Worm (Caenorhabditis elegans): ENCODE results near the gene W07G4.7.

W07G4.7 gene

DNA sequence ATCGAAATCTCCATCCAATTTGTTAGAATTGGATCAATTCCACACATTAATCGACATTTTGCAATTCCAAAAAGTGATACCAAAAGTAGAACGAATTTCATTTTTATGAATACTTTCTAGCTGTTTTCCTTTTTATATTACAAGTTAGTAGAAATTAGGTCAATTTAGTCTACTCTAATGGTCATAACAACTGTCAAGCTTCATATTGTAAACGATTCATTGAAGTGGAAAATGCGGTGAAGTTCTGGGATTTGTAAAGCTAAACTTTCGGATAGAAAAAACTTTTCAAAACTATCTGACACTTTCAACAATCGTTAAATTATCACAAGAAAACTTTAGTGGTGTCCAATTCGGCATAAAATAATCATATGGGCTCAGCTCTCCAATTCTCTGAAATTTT, at the start of gene W07G4.7:
Gene W07G4.7, minus strand, starts transcription at position 101 of the 400 bp plus-strand sequence.
- TF ChIP-seq elt-3 (tag; optimal IDR thresholded peaks at IDR 0.05), result no peak
- no peak for TF ChIP-seq unc-98 (GFP tag; IDR thresholded peaks at IDR 0.05)
- TF ChIP-seq unc-86 (tag; optimal IDR thresholded peaks at IDR 0.05), result no peak
- no peak for TF ChIP-seq tlp-1 (tag; optimal IDR thresholded peaks at IDR 0.05)
- TF ChIP-seq lin-14 (GFP tag; optimal IDR thresholded peaks at IDR 0.05), result no peak
- TF ChIP-seq dpl-1 (GFP tag; optimal IDR thresholded peaks at IDR 0.05), result no peak

DNA sequence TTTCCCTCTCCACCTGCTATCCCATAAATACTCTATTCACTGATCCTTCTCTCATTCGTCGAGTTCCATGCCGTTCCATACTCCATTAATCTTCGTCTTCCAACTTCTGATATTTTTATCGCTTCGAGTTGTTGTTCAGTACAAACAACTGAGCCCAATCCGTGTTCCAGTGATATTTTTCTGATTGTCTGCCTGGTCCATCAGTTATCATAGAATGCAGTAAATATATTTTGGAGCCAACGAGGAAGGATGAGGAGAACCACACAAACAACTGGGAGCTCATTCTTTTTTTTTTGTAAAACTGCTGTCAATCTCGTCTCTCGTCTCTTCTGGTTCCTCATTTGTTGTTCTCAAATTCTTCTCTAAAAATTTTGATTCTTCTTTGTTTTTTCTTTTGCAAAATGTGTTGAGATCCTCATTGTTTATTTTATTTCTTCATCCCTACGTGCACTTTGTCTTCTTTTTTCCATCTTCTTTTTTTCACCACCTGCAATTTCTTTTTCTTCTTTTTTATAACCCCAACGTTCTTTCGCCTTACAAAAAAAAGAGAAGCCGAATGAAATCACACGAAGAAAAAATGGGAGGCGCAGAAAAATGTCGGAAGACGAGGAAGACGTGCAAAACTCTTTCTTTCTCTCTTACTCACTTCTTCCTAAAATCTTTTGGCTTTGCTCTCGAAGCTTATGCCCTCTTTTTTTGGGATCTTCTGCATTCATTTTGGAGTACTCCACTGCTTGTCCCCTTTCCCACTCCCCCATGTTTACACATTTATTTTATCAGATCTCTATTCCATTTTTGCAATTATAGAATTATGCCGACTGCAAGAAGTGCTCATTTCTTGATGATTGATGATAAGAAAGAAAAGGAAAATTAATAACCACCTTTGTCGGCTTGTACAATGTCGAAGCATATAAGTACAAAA, 49.5 kb upstream of the W07G4.7 start:
- TF ChIP-seq ama-1 (optimal IDR thresholded peaks at IDR 0.05), result no peak
- TF ChIP-seq pqm-1 (tag; optimal IDR thresholded peaks at IDR 0.05), result no peak
- no peak for TF ChIP-seq pag-3 (tag; optimal IDR thresholded peaks at IDR 0.05; ENCODE audit: borderline replicate concordance, insufficient read depth)
- TF ChIP-seq mab-9 (GFP tag; IDR thresholded peaks at IDR 0.05), result no peak
- TF ChIP-seq fkh-10 (GFP tag; optimal IDR thresholded peaks at IDR 0.05), result no peak
- no peak for TF ChIP-seq zip-4 (GFP tag; optimal IDR thresholded peaks at IDR 0.05)
- TF ChIP-seq alr-1 (tag; optimal IDR thresholded peaks at IDR 0.05; ENCODE audit: borderline replicate concordance), result no peak
- TF ChIP-seq dsc-1 (tag; optimal IDR thresholded peaks at IDR 0.05), result no peak
- no peak for TF ChIP-seq unc-130 (tag; optimal IDR thresholded peaks at IDR 0.05)
- TF ChIP-seq nhr-12 (tag; optimal IDR thresholded peaks at IDR 0.05), result no peak
- no peak for TF ChIP-seq elt-3 (tag; optimal IDR thresholded peaks at IDR 0.05)
- TF ChIP-seq ets-5 (GFP tag; IDR thresholded peaks at IDR 0.05), result no peak
- TF ChIP-seq rnt-1 (tag; optimal IDR thresholded peaks at IDR 0.05), result peak; percentile 8
- TF ChIP-seq irx-1 (tag; optimal IDR thresholded peaks at IDR 0.05), result no peak
- no peak for TF ChIP-seq F16B12.6 (tag; optimal IDR thresholded peaks at IDR 0.05)
- TF ChIP-seq nhr-20 (tag; optimal IDR thresholded peaks at IDR 0.05), result no peak
- peak; percentile 69 for TF ChIP-seq lin-14 (GFP tag; optimal IDR thresholded peaks at IDR 0.05)
- no peak for TF ChIP-seq nhr-85 (tag)
- no peak for TF ChIP-seq nhr-28 (tag; optimal IDR thresholded peaks at IDR 0.05)
- TF ChIP-seq mef-2 (tag; optimal IDR thresholded peaks at IDR 0.05), result no peak
- no peak for TF ChIP-seq hlh-17 (GFP tag; optimal IDR thresholded peaks at IDR 0.05; ENCODE audit: borderline replicate concordance)
- no peak for TF ChIP-seq aly-2 (tag; optimal IDR thresholded peaks at IDR 0.05)
- TF ChIP-seq tlp-1 (tag; optimal IDR thresholded peaks at IDR 0.05), result no peak
- TF ChIP-seq zag-1 (tag; optimal IDR thresholded peaks at IDR 0.05), result no peak
- TF ChIP-seq lsy-2 (tag; optimal IDR thresholded peaks at IDR 0.05), result peak in 1 of 2 experiments; percentile 33
- TF ChIP-seq ztf-4 (tag; optimal IDR thresholded peaks at IDR 0.05), result no peak
- peak; percentile 12 for TF ChIP-seq nhr-71 (tag; optimal IDR thresholded peaks at IDR 0.05)
- TF ChIP-seq ces-1 (GFP tag; optimal IDR thresholded peaks at IDR 0.05), result no peak
- TF ChIP-seq sox-4 (tag; optimal IDR thresholded peaks at IDR 0.05), result no peak
- no peak for TF ChIP-seq fkh-8 (tag; optimal IDR thresholded peaks at IDR 0.05)
- TF ChIP-seq efl-1 (optimal IDR thresholded peaks at IDR 0.05), result no peak
- TF ChIP-seq efl-1 (GFP tag; optimal IDR thresholded peaks at IDR 0.05 in 1 of 2), result peak in 1 of 2 experiments; percentile 52
- no peak for TF ChIP-seq C16A3.4 (tag; optimal IDR thresholded peaks at IDR 0.05)
- no peak for TF ChIP-seq fkh-4 (tag; optimal IDR thresholded peaks at IDR 0.05; ENCODE audit: borderline replicate concordance)
- TF ChIP-seq nhr-77 (tag; optimal IDR thresholded peaks at IDR 0.05), result no peak
- TF ChIP-seq ceh-8 (GFP tag; optimal IDR thresholded peaks at IDR 0.05), result no peak
- TF ChIP-seq lin-15B (tag; optimal IDR thresholded peaks at IDR 0.05), result no peak
- TF ChIP-seq ztf-11 (tag; optimal IDR thresholded peaks at IDR 0.05), result no peak
- TF ChIP-seq ceh-63 (GFP tag; optimal IDR thresholded peaks at IDR 0.05), result no peak
- no peak for TF ChIP-seq nhr-237 (tag; optimal IDR thresholded peaks at IDR 0.05)
- TF ChIP-seq pax-3 (tag; optimal IDR thresholded peaks at IDR 0.05), result peak; percentile 9
- no peak for TF ChIP-seq unc-98 (GFP tag; IDR thresholded peaks at IDR 0.05)
- no peak for TF ChIP-seq egl-27 (tag; optimal IDR thresholded peaks at IDR 0.05)
- peak in 1 of 3 experiments; percentile 32 for TF ChIP-seq ceh-82 (tag; optimal IDR thresholded peaks at IDR 0.05)
- TF ChIP-seq skn-1 (tag; optimal IDR thresholded peaks at IDR 0.05), result no peak
